Worm (Caenorhabditis elegans): ENCODE results near the gene ifa-4.

Gene ifa-4

DNA sequence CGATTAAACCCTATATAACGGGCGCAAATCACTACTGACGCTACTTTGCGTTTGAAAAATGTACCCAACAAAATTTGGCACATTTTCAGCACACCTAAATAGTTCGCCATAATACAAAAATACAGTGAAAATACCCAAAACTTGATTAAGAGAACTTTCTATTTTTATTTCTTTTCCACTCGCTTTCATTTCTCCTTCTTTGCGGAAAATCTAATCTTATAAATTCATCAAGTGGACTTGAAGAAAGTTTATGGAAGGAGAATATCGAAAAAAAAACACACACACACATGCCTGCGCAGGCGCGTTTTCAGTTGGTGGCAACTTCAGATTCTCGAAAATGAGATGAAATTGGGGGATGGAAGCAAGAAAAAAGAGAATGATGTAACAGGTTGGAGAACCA is 40.5 kb downstream of the ifa-4 start:
- TF ChIP-seq T22C8.4 (GFP tag; IDR thresholded peaks at IDR 0.05) (no peak), tab-1 (GFP tag; IDR thresholded peaks at IDR 0.05) (no peak), med-1 (GFP tag; optimal IDR thresholded peaks at IDR 0.05; ENCODE audit: insufficient read depth) (no peak), klf-2 (GFP tag; conservative IDR thresholded peaks at IDR 0.05) (no peak), ref-1 (GFP tag; conservative IDR thresholded peaks at IDR 0.05) (no peak), ztf-29 (GFP tag; IDR thresholded peaks at IDR 0.05) (no peak), ztf-23 (GFP tag; IDR thresholded peaks at IDR 0.05) (no peak), flt-1 (GFP tag; IDR thresholded peaks at IDR 0.05) (no peak), cog-1 (tag; optimal IDR thresholded peaks at IDR 0.05) (no peak)

ce11 chrX:4872758-4873157 is 43.0 kb downstream of the ifa-4 start:
- no peak for TF ChIP-seq T22C8.4 (GFP tag; IDR thresholded peaks at IDR 0.05)
- no peak for TF ChIP-seq flt-1 (GFP tag; IDR thresholded peaks at IDR 0.05)
- TF ChIP-seq med-1 (GFP tag; optimal IDR thresholded peaks at IDR 0.05; ENCODE audit: insufficient read depth): no peak
- TF ChIP-seq ref-1 (GFP tag; conservative IDR thresholded peaks at IDR 0.05): no peak

ce11 chrX:4870683-4871082 is 45.1 kb downstream of the ifa-4 start:
- TF ChIP-seq ztf-23 (GFP tag; IDR thresholded peaks at IDR 0.05) (no peak), ref-1 (GFP tag; conservative IDR thresholded peaks at IDR 0.05) (no peak), T22C8.4 (GFP tag; IDR thresholded peaks at IDR 0.05) (no peak), tab-1 (GFP tag; IDR thresholded peaks at IDR 0.05) (no peak), cog-1 (tag; optimal IDR thresholded peaks at IDR 0.05) (no peak), ztf-29 (GFP tag; IDR thresholded peaks at IDR 0.05) (no peak), flt-1 (GFP tag; IDR thresholded peaks at IDR 0.05) (no peak)

DNA sequence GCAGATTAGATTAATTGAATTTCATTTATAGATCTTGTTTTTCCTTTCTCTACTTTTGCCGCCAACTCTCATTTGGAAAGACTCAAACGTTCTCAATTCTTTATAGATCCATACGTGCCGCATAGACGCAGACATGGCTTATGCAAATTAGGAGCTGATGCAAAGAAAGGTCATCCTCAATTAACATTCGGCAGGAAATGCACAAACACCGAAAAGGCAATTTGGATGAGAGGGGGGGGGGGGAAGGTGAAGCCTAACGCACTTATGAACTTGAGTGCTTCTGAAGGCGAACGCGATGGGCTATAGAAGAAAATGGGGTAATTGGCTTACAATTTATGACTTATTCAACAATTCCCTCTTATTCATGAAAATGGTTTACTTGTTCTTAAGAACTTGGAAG is 46.2 kb downstream of the ifa-4 start:
- TF ChIP-seq med-1 (GFP tag; optimal IDR thresholded peaks at IDR 0.05; ENCODE audit: insufficient read depth) (no peak), T22C8.4 (GFP tag; IDR thresholded peaks at IDR 0.05) (no peak), cog-1 (tag; optimal IDR thresholded peaks at IDR 0.05) (no peak), ref-1 (GFP tag; conservative IDR thresholded peaks at IDR 0.05) (no peak), ztf-29 (GFP tag; IDR thresholded peaks at IDR 0.05) (no peak), ztf-23 (GFP tag; IDR thresholded peaks at IDR 0.05) (no peak), klf-2 (GFP tag; conservative IDR thresholded peaks at IDR 0.05) (no peak), flt-1 (GFP tag; IDR thresholded peaks at IDR 0.05) (no peak), tab-1 (GFP tag; IDR thresholded peaks at IDR 0.05) (peak; percentile 34; the same call in 1 of the 2 replicates)

DNA sequence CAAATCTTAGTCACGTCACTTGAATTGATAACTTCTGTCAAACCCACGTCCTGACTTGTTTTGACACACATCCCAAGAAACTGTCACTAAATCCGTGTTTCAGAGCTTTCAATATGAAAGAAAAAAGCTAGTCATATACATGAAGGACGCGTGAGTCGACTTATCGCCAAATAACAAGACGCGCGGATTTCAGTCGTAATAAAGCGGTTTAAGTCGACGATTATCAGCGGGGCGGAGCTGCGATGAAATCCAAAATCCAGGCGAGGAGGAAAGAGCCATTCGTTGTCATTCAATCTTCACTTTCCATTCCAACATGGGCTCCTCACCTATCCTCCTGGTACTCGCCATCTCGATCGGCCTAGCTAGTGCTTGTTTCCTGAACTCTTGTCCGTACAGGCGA is 50.0 kb downstream of the ifa-4 start, which contains the start of gene ntc-1:
Gene ntc-1, plus strand, starts transcription at position 301 of the 400 bp plus-strand sequence.
- TF ChIP-seq cog-1 (tag; optimal IDR thresholded peaks at IDR 0.05) (no peak), tab-1 (GFP tag; IDR thresholded peaks at IDR 0.05) (no peak), med-1 (GFP tag; optimal IDR thresholded peaks at IDR 0.05; ENCODE audit: insufficient read depth) (no peak)

DNA sequence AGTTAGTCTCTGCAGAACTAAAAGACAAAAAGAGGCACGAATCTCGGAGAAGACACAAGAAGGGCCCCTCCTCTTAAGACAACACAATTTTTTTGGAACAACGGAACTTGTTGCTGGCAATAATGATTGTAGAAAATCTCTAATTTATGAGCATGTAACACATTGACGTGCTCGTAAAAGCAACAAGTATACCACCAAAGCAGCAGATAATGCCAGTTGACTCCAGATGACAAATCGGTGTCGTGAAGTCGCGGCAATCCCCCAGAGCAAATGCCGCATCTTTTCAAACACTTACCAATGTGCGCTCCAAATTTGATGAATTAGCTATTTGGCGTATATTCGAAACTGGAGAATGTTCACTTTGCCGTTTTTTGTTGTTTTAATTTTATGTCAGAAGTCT is 51.6 kb downstream of the ifa-4 start:
- TF ChIP-seq tab-1 (GFP tag; IDR thresholded peaks at IDR 0.05) (no peak), ztf-23 (GFP tag; IDR thresholded peaks at IDR 0.05) (no peak), T22C8.4 (GFP tag; IDR thresholded peaks at IDR 0.05) (no peak), ztf-29 (GFP tag; IDR thresholded peaks at IDR 0.05) (no peak), med-1 (GFP tag; optimal IDR thresholded peaks at IDR 0.05; ENCODE audit: insufficient read depth) (no peak), klf-2 (GFP tag; conservative IDR thresholded peaks at IDR 0.05) (no peak), ref-1 (GFP tag; conservative IDR thresholded peaks at IDR 0.05) (no peak), flt-1 (GFP tag; IDR thresholded peaks at IDR 0.05) (no peak), cog-1 (tag; optimal IDR thresholded peaks at IDR 0.05) (no peak)
